Worm (Caenorhabditis elegans) whole organism, L1 larva: ENCODE results near the gene Y56A3A.30.

ENCODE experiments used
- C04F5.9 ChIP-seq: sonication (generic microtip); optimal IDR thresholded peaks from 2 replicates; lab custom pipeline; 2016; ENCODE audit warnings: missing genetic modification characterization, missing compliant biosample characterization
- C16A3.4 ChIP-seq: fragments of 150-350 bp; optimal IDR thresholded peaks from 2 replicates; lab custom pipeline; 2014; ENCODE audit warnings: missing biosample characterization, missing genetic modification characterization
- aha-1 ChIP-seq: fragments of 150-350 bp; optimal IDR thresholded peaks from 2 replicates; lab custom pipeline; 2014; ENCODE audit warnings: missing biosample characterization, missing genetic modification characterization
- ama-1 ChIP-seq: fragments of 150-350 bp; optimal IDR thresholded peaks from 2 replicates; lab custom pipeline; 2014
- blmp-1 ChIP-seq: fragments of 150-350 bp; optimal IDR thresholded peaks from 2 replicates; lab custom pipeline; 2014; ENCODE audit warnings: missing biosample characterization, missing genetic modification characterization
- ceh-8 ChIP-seq: fragments of 200-800 bp; sonication (Bioruptor generic); optimal IDR thresholded peaks from 2 replicates; lab custom pipeline; 2018; ENCODE audit warnings: mild to moderate bottlenecking, missing genetic modification characterization, moderate library complexity, missing compliant biosample characterization
- ceh-88 ChIP-seq: fragments of 200-800 bp; sonication (Bioruptor generic); IDR thresholded peaks from 2 replicates; pipeline ENCODE4 v1.3.6; 2022; ENCODE audit warnings: missing genetic modification characterization, missing compliant biosample characterization
- ces-1 ChIP-seq: fragments of 150-350 bp; optimal IDR thresholded peaks from 2 replicates; lab custom pipeline; 2014; ENCODE audit warnings: missing biosample characterization, missing genetic modification reagents, missing genetic modification characterization
- dpl-1 ChIP-seq, 3 experiments: fragments of 150-350 bp in 2 of 3; sonication (generic microtip) in 1 of 3; optimal IDR thresholded peaks; 2 replicates each; lab custom pipeline; 2014 to 2017; ENCODE audit warnings: missing biosample characterization in 3 of 3, missing genetic modification characterization in 3 of 3, missing genetic modification reagents in 3 of 3
- efl-1 ChIP-seq, 4 experiments: fragments of 150-350 bp; optimal IDR thresholded peaks in 3 of 4; peaks in 1 of 4; 1 replicate in 1 of 4; 2 replicates in 3 of 4; lab custom pipeline; 2014; ENCODE audit warnings: missing biosample characterization in 2 of 4, missing genetic modification characterization in 2 of 4, missing genetic modification reagents in 2 of 4
- egl-13 ChIP-seq: sonication (generic microtip); optimal IDR thresholded peaks from 2 replicates; lab custom pipeline; 2016; ENCODE audit warnings: missing genotype, missing genetic modification reagents, missing genetic modification characterization, missing compliant biosample characterization
- egl-27 ChIP-seq, 2 experiments: fragments of 150-350 bp in 1 of 2; sonication (generic microtip); optimal IDR thresholded peaks; 3 replicates each; lab custom pipeline; 2017 to 2018; ENCODE audit warnings: missing biosample characterization in 2 of 2, missing genetic modification characterization in 2 of 2, missing genetic modification reagents in 2 of 2
- elt-2 ChIP-seq: sonication (generic microtip); optimal IDR thresholded peaks from 2 replicates; lab custom pipeline; 2016; ENCODE audit warnings: missing genetic modification characterization, mild to moderate bottlenecking, inconsistent platforms, missing compliant biosample characterization, missing genetic modification reagents
- ets-5 ChIP-seq: fragments of 200-800 bp; sonication (Bioruptor generic); IDR thresholded peaks from 2 replicates; pipeline ENCODE4 v1.3.6; 2022; ENCODE audit warnings: missing genetic modification characterization, missing compliant biosample characterization
- fkh-10 ChIP-seq: sonication (generic microtip); optimal IDR thresholded peaks from 2 replicates; lab custom pipeline; 2017; ENCODE audit warnings: missing biosample characterization, missing genetic modification reagents, missing genetic modification characterization
- fkh-8 ChIP-seq: sonication (generic microtip); optimal IDR thresholded peaks from 2 replicates; lab custom pipeline; 2016; ENCODE audit warnings: mild to moderate bottlenecking, missing genetic modification characterization, missing compliant biosample characterization
- hlh-17 ChIP-seq: fragments of 200-800 bp; sonication (Bioruptor generic); optimal IDR thresholded peaks from 2 replicates; lab custom pipeline; 2018; ENCODE audit warnings: missing genetic modification characterization, mild to moderate bottlenecking, missing compliant biosample characterization, moderate library complexity, borderline replicate concordance
- irx-1 ChIP-seq: sonication (generic microtip); optimal IDR thresholded peaks from 2 replicates; lab custom pipeline; 2016; ENCODE audit warnings: missing genetic modification characterization, missing compliant biosample characterization
- jun-1 ChIP-seq: fragments of 150-350 bp; optimal IDR thresholded peaks from 2 replicates; lab custom pipeline; 2014; ENCODE audit warnings: missing biosample characterization, missing genetic modification reagents, missing genetic modification characterization
- lin-13 ChIP-seq: fragments of 150-350 bp; optimal IDR thresholded peaks from 2 replicates; lab custom pipeline; 2014; ENCODE audit warnings: missing biosample characterization, missing genetic modification reagents, missing genetic modification characterization
- lin-14 ChIP-seq: fragments of 200-800 bp; sonication (Bioruptor generic); optimal IDR thresholded peaks from 2 replicates; lab custom pipeline; 2018; ENCODE audit warnings: mild to moderate bottlenecking, missing genetic modification characterization, moderate library complexity, missing compliant biosample characterization
- lin-35 ChIP-seq, 2 experiments: fragments of 150-350 bp; optimal IDR thresholded peaks; 2 replicates each; lab custom pipeline; 2014; ENCODE audit warnings: missing biosample characterization in 2 of 2, missing genetic modification characterization in 2 of 2, missing genetic modification reagents in 2 of 2
- lin-39 ChIP-seq: fragments of 150-350 bp; optimal IDR thresholded peaks from 2 replicates; lab custom pipeline; 2014; ENCODE audit warnings: missing biosample characterization, missing genetic modification reagents, missing genetic modification characterization
- lir-3 ChIP-seq: sonication (generic microtip); optimal IDR thresholded peaks from 2 replicates; lab custom pipeline; 2016; ENCODE audit warnings: mild to moderate bottlenecking, missing genetic modification characterization, moderate library complexity, missing compliant biosample characterization; ENCODE audit not compliant: poor library complexity
- mep-1 ChIP-seq: fragments of 150-350 bp; optimal IDR thresholded peaks from 2 replicates; lab custom pipeline; 2014; ENCODE audit warnings: missing biosample characterization, missing genetic modification characterization
- nhr-12 ChIP-seq: sonication (generic microtip); optimal IDR thresholded peaks from 2 replicates; lab custom pipeline; 2017; ENCODE audit warnings: missing biosample characterization, missing genetic modification characterization
- nhr-237 ChIP-seq: fragments of 150-350 bp; optimal IDR thresholded peaks from 2 replicates; lab custom pipeline; 2014; ENCODE audit warnings: missing biosample characterization, missing genetic modification characterization
- nhr-47 ChIP-seq: sonication (generic microtip); optimal IDR thresholded peaks from 2 replicates; lab custom pipeline; 2016; ENCODE audit warnings: mild to moderate bottlenecking, missing genetic modification characterization, moderate library complexity, missing compliant biosample characterization
- nhr-71 ChIP-seq: sonication (generic microtip); optimal IDR thresholded peaks from 2 replicates; lab custom pipeline; 2016; ENCODE audit warnings: mild to moderate bottlenecking, missing genetic modification characterization, moderate library complexity, missing compliant biosample characterization
- nhr-77 ChIP-seq: fragments of 150-350 bp; optimal IDR thresholded peaks from 2 replicates; lab custom pipeline; 2014; ENCODE audit warnings: missing biosample characterization, missing genetic modification characterization
- nhr-84 ChIP-seq: sonication (generic microtip); optimal IDR thresholded peaks from 2 replicates; lab custom pipeline; 2017; ENCODE audit warnings: missing biosample characterization, missing genetic modification characterization
- nhr-85 ChIP-seq: sonication (generic microtip); peaks from one replicate; lab custom pipeline; 2016; ENCODE audit warnings: missing genetic modification characterization, inconsistent platforms, missing compliant biosample characterization
- pax-3 ChIP-seq: fragments of 200-800 bp; sonication (Bioruptor generic); optimal IDR thresholded peaks from 2 replicates; lab custom pipeline; 2018; ENCODE audit warnings: mild to moderate bottlenecking, missing genetic modification characterization, moderate library complexity, missing compliant biosample characterization
- pqm-1 ChIP-seq: sonication (generic microtip); optimal IDR thresholded peaks from 3 replicates; lab custom pipeline; 2017; ENCODE audit warnings: missing biosample characterization, missing genetic modification characterization
- rnt-1 ChIP-seq: sonication (generic microtip); optimal IDR thresholded peaks from 2 replicates; lab custom pipeline; 2016; ENCODE audit warnings: mild to moderate bottlenecking, missing genetic modification characterization, moderate library complexity, missing compliant biosample characterization
- skn-1 ChIP-seq: fragments of 150-350 bp; optimal IDR thresholded peaks from 2 replicates; lab custom pipeline; 2014; ENCODE audit warnings: missing biosample characterization, missing genetic modification characterization
- snu-23 ChIP-seq: sonication (generic microtip); optimal IDR thresholded peaks from 2 replicates; lab custom pipeline; 2016; ENCODE audit warnings: missing genetic modification characterization, missing compliant biosample characterization
- sptf-1 ChIP-seq: fragments of 150-350 bp; optimal IDR thresholded peaks from 2 replicates; lab custom pipeline; 2014; ENCODE audit warnings: missing biosample characterization, missing genetic modification characterization
- sup-37 ChIP-seq: fragments of 200-800 bp; sonication (Bioruptor generic); optimal IDR thresholded peaks from 2 replicates; lab custom pipeline; 2018; ENCODE audit warnings: mild to moderate bottlenecking, missing genetic modification characterization, missing compliant biosample characterization
- swsn-7 ChIP-seq: sonication (generic microtip); optimal IDR thresholded peaks from 2 replicates; lab custom pipeline; 2016; ENCODE audit warnings: missing genetic modification characterization, missing compliant biosample characterization
- tbx-2 ChIP-seq: sonication (generic microtip); optimal IDR thresholded peaks from 2 replicates; lab custom pipeline; 2016; ENCODE audit warnings: missing genetic modification characterization, missing compliant biosample characterization
- unc-30 ChIP-seq: sonication (generic microtip); optimal IDR thresholded peaks from 2 replicates; lab custom pipeline; 2017; ENCODE audit warnings: missing biosample characterization, missing genetic modification characterization
- unc-62 ChIP-seq: fragments of 150-350 bp; optimal IDR thresholded peaks from 2 replicates; lab custom pipeline; 2014; ENCODE audit warnings: missing biosample characterization, missing genetic modification reagents, missing genetic modification characterization
- unc-86 ChIP-seq: sonication (generic microtip); optimal IDR thresholded peaks from 2 replicates; lab custom pipeline; 2016; ENCODE audit warnings: missing genetic modification characterization, missing compliant biosample characterization
- vab-15 ChIP-seq: sonication (generic microtip); optimal IDR thresholded peaks from 2 replicates; lab custom pipeline; 2017; ENCODE audit warnings: missing genotype, mild to moderate bottlenecking, missing genetic modification characterization, missing compliant biosample characterization
- xbp-1 ChIP-seq: sonication (generic microtip); optimal IDR thresholded peaks from 2 replicates; lab custom pipeline; 2016; ENCODE audit warnings: missing genetic modification characterization, missing compliant biosample characterization
- zip-4 ChIP-seq: fragments of 200-800 bp; sonication (Bioruptor generic); optimal IDR thresholded peaks from 2 replicates; lab custom pipeline; 2018; ENCODE audit warnings: mild to moderate bottlenecking, missing genetic modification characterization, moderate library complexity, missing compliant biosample characterization
- ztf-4 ChIP-seq: fragments of 150-350 bp; optimal IDR thresholded peaks from 2 replicates; lab custom pipeline; 2014; ENCODE audit warnings: missing biosample characterization, missing genetic modification characterization

The Y56A3A.30 gene

DNA sequence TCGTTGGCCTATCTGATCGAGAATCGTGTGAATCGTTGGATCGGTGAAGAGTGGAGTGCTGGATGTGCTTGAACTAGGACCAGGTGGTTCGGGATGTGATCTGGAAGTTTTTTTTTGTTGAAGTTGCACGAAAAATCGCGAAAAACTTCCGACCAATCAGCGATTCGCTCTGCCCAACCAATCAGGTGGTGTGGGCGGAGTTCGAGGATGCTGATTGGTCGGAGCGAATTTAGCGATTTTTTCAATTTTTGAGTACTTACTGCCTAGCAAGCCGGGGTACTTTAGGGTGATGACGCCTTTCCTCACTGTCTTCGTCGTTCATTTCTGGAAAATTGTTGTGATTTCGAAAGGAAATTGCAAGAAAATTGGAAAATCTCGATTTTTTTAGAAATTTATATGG is at the start of gene Y56A3A.30:
TSS of gene Y56A3A.30 (minus strand) at position 324 of the 400 bp plus-strand sequence.
- TF ChIP-seq lir-3 (no peak), irx-1 (tag; lab: Kevin White, UChicago) (no peak), nhr-12 (tag; lab: Kevin White, UChicago) (no peak), skn-1 (tag; lab: Kevin White, UChicago) (no peak), mep-1 (tag; lab: Kevin White, UChicago) (no peak), jun-1 (tag; lab: Kevin White, UChicago) (no peak), nhr-237 (tag; lab: Kevin White, UChicago) (no peak), rnt-1 (tag; lab: Kevin White, UChicago) (no peak), efl-1 (optimal IDR thresholded peaks at IDR 0.05; lab: Kevin White, UChicago) (no peak), efl-1 (GFP tag; optimal IDR thresholded peaks at IDR 0.05 in 1 of 2; lab: Kevin White, UChicago) (no peak), lin-13 (no peak), snu-23 (GFP tag; lab: Kevin White, UChicago) (no peak), swsn-7 (no peak), dpl-1 (GFP tag; optimal IDR thresholded peaks at IDR 0.05; lab: Kevin White, UChicago) (no peak), ama-1 (lab: Kevin White, UChicago) (no peak), egl-13 (tag; lab: Kevin White, UChicago) (no peak), unc-30 (tag; lab: Kevin White, UChicago) (no peak), C04F5.9 (tag; lab: Kevin White, UChicago) (no peak), xbp-1 (no peak)
- TF ChIP-seq, all 84 proteins: peak for 0

- no peak for TF ChIP-seq pax-3
- TF ChIP-seq nhr-47 (tag; lab: Kevin White, UChicago): peak; percentile 1
- no peak for TF ChIP-seq egl-13 (tag; lab: Kevin White, UChicago)
- peak; percentile 5 for TF ChIP-seq nhr-85 (tag; lab: Kevin White, UChicago)
- no peak for TF ChIP-seq lin-14 (GFP tag; lab: Kevin White, UChicago)
- no peak for TF ChIP-seq hlh-17 (GFP tag; lab: Kevin White, UChicago)
- no peak for TF ChIP-seq C16A3.4 (tag; lab: Kevin White, UChicago)
- no peak for TF ChIP-seq blmp-1
- TF ChIP-seq tbx-2 (tag; lab: Kevin White, UChicago): no peak
These were observed 43.4 kb upstream of the Y56A3A.30 start for ce11 chrIII:12022281-12022680.

DNA sequence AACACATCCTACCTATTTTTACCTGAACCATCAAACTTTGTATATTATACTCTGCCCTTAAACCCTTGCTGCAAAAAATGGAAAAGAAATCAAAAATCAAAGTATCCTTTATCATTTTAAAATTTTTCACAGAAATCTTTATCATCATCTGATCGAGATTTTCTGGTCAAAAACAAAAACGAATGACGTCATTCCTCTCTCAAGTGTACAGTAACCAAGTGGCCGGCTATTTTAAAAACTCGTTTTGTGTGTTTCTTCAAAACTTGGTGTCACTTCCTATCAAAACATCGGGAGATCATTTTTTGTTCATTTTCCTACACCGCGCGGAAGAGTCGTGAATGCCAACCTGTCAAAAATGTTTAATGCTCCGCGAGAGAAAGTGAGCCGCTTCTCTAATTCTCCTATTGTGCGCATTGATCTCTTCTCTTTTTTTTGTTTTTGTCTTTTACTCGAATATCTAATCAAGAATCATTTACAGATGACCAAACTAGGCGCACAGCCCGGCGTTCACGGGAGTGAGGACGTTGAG is 41.3 kb upstream of the Y56A3A.30 start, which contains the start of gene brp-1:
TSS of gene brp-1 (plus strand) at position 479 of the 529 bp plus-strand sequence.
- TF ChIP-seq unc-86 (tag; lab: Kevin White, UChicago) (no peak), sptf-1 (tag; lab: Kevin White, UChicago) (no peak), unc-62 (GFP tag; lab: Kevin White, UChicago) (no peak), fkh-10 (GFP tag; lab: Kevin White, UChicago) (no peak), pax-3 (no peak), ceh-8 (GFP tag; lab: Kevin White, UChicago) (no peak), pqm-1 (no peak), sup-37 (GFP tag; lab: Kevin White, UChicago) (no peak), zip-4 (GFP tag; lab: Kevin White, UChicago) (no peak), lin-35 (GFP tag; optimal IDR thresholded peaks at IDR 0.05; lab: Kevin White, UChicago) (peak in 1 of 2 experiments; percentile 58), egl-27 (tag; optimal IDR thresholded peaks at IDR 0.05; lab: Kevin White, UChicago) (no peak), ama-1 (lab: Kevin White, UChicago) (no peak), aha-1 (tag; lab: Kevin White, UChicago) (no peak), ztf-4 (tag; lab: Kevin White, UChicago) (no peak), tbx-2 (tag; lab: Kevin White, UChicago) (no peak), swsn-7 (no peak), ets-5 (no peak), dpl-1 (GFP tag; optimal IDR thresholded peaks at IDR 0.05; lab: Kevin White, UChicago) (peak in 1 of 3 experiments; percentile 14), nhr-77 (no peak), nhr-84 (no peak), ceh-88 (GFP tag; lab: Robert Waterston, UW) (no peak), C16A3.4 (tag; lab: Kevin White, UChicago) (no peak), ces-1 (no peak), nhr-71 (tag; lab: Kevin White, UChicago) (peak; percentile 20), lin-39 (tag; lab: Kevin White, UChicago) (no peak), unc-30 (tag; lab: Kevin White, UChicago) (no peak), fkh-8 (tag; lab: Kevin White, UChicago) (no peak), lin-13 (no peak), lir-3 (no peak), vab-15 (tag; lab: Kevin White, UChicago) (no peak), elt-2 (no peak)
